Worm (Caenorhabditis elegans) whole organism, L1 larva: ENCODE measurements around the gene C35D10.3.

ENCODE experiments used
- C34B4.2 ChIP-seq: sonication (generic microtip); optimal IDR thresholded peaks from 2 replicates; lab custom pipeline; 2017; ENCODE audit warnings: mild to moderate bottlenecking, missing genetic modification characterization, missing compliant biosample characterization
- F16B12.6 ChIP-seq: fragments of 150-350 bp; optimal IDR thresholded peaks from 2 replicates; lab custom pipeline; 2014; ENCODE audit warnings: missing biosample characterization, missing genetic modification characterization
- aha-1 ChIP-seq: fragments of 150-350 bp; optimal IDR thresholded peaks from 2 replicates; lab custom pipeline; 2014; ENCODE audit warnings: missing biosample characterization, missing genetic modification characterization
- aly-2 ChIP-seq: fragments of 150-350 bp; optimal IDR thresholded peaks from 2 replicates; lab custom pipeline; 2014; ENCODE audit warnings: missing biosample characterization, missing genetic modification characterization
- ama-1 ChIP-seq: fragments of 150-350 bp; optimal IDR thresholded peaks from 2 replicates; lab custom pipeline; 2014
- blmp-1 ChIP-seq: fragments of 150-350 bp; optimal IDR thresholded peaks from 2 replicates; lab custom pipeline; 2014; ENCODE audit warnings: missing biosample characterization, missing genetic modification characterization
- ceh-63 ChIP-seq: fragments of 200-800 bp; sonication (Bioruptor generic); optimal IDR thresholded peaks from 2 replicates; lab custom pipeline; 2018; ENCODE audit warnings: mild to moderate bottlenecking, missing genetic modification characterization, missing compliant biosample characterization
- ceh-8 ChIP-seq: fragments of 200-800 bp; sonication (Bioruptor generic); optimal IDR thresholded peaks from 2 replicates; lab custom pipeline; 2018; ENCODE audit warnings: mild to moderate bottlenecking, missing genetic modification characterization, moderate library complexity, missing compliant biosample characterization
- dpl-1 ChIP-seq, 3 experiments: fragments of 150-350 bp in 2 of 3; sonication (generic microtip) in 1 of 3; optimal IDR thresholded peaks; 2 replicates each; lab custom pipeline; 2014 to 2017; ENCODE audit warnings: missing biosample characterization in 3 of 3, missing genetic modification characterization in 3 of 3, missing genetic modification reagents in 3 of 3
- efl-1 ChIP-seq, 4 experiments: fragments of 150-350 bp; optimal IDR thresholded peaks in 3 of 4; peaks in 1 of 4; 1 replicate in 1 of 4; 2 replicates in 3 of 4; lab custom pipeline; 2014; ENCODE audit warnings: missing biosample characterization in 2 of 4, missing genetic modification characterization in 2 of 4, missing genetic modification reagents in 2 of 4
- elt-2 ChIP-seq: sonication (generic microtip); optimal IDR thresholded peaks from 2 replicates; lab custom pipeline; 2016; ENCODE audit warnings: missing genetic modification characterization, mild to moderate bottlenecking, inconsistent platforms, missing compliant biosample characterization, missing genetic modification reagents
- elt-3 ChIP-seq, 6 experiments: fragments of 150-350 bp in 1 of 6; sonication (generic microtip); optimal IDR thresholded peaks; 2 replicates each; lab custom pipeline; 2017 to 2018; ENCODE audit warnings: missing biosample characterization in 6 of 6, missing genetic modification characterization in 6 of 6, inconsistent platforms in 1 of 6
- ets-5 ChIP-seq: fragments of 200-800 bp; sonication (Bioruptor generic); IDR thresholded peaks from 2 replicates; pipeline ENCODE4 v1.3.6; 2022; ENCODE audit warnings: missing genetic modification characterization, missing compliant biosample characterization
- fkh-4 ChIP-seq: sonication (generic microtip); optimal IDR thresholded peaks from 2 replicates; lab custom pipeline; 2016; ENCODE audit warnings: missing compliant biosample characterization, missing genetic modification characterization, borderline replicate concordance
- fkh-8 ChIP-seq: sonication (generic microtip); optimal IDR thresholded peaks from 2 replicates; lab custom pipeline; 2016; ENCODE audit warnings: mild to moderate bottlenecking, missing genetic modification characterization, missing compliant biosample characterization
- fos-1 ChIP-seq: fragments of 150-350 bp; optimal IDR thresholded peaks from 2 replicates; lab custom pipeline; 2014; ENCODE audit warnings: missing biosample characterization, missing genetic modification characterization
- grh-1 ChIP-seq: fragments of 200-800 bp; sonication (Bioruptor generic); IDR thresholded peaks from 2 replicates; pipeline ENCODE4 v1.3.6; 2022; ENCODE audit warnings: missing genetic modification reagents, missing genetic modification characterization, missing compliant biosample characterization
- hlh-17 ChIP-seq: fragments of 200-800 bp; sonication (Bioruptor generic); optimal IDR thresholded peaks from 2 replicates; lab custom pipeline; 2018; ENCODE audit warnings: missing genetic modification characterization, mild to moderate bottlenecking, missing compliant biosample characterization, moderate library complexity, borderline replicate concordance
- hlh-4 ChIP-seq: sonication (generic microtip); optimal IDR thresholded peaks from 2 replicates; lab custom pipeline; 2016; ENCODE audit warnings: mild to moderate bottlenecking, missing genetic modification characterization, missing compliant biosample characterization
- hpl-2 ChIP-seq: fragments of 150-350 bp; optimal IDR thresholded peaks from 2 replicates; lab custom pipeline; 2014; ENCODE audit warnings: missing biosample characterization, missing genetic modification reagents, missing genetic modification characterization
- jun-1 ChIP-seq: fragments of 150-350 bp; optimal IDR thresholded peaks from 2 replicates; lab custom pipeline; 2014; ENCODE audit warnings: missing biosample characterization, missing genetic modification reagents, missing genetic modification characterization
- lin-13 ChIP-seq: fragments of 150-350 bp; optimal IDR thresholded peaks from 2 replicates; lab custom pipeline; 2014; ENCODE audit warnings: missing biosample characterization, missing genetic modification reagents, missing genetic modification characterization
- lin-15B ChIP-seq: fragments of 150-350 bp; sonication (generic microtip); optimal IDR thresholded peaks from 3 replicates; lab custom pipeline; 2014; ENCODE audit warnings: missing biosample characterization, missing genetic modification characterization
- lin-35 ChIP-seq, 2 experiments: fragments of 150-350 bp; optimal IDR thresholded peaks; 2 replicates each; lab custom pipeline; 2014; ENCODE audit warnings: missing biosample characterization in 2 of 2, missing genetic modification characterization in 2 of 2, missing genetic modification reagents in 2 of 2
- lin-39 ChIP-seq: fragments of 150-350 bp; optimal IDR thresholded peaks from 2 replicates; lab custom pipeline; 2014; ENCODE audit warnings: missing biosample characterization, missing genetic modification reagents, missing genetic modification characterization
- lsy-2 ChIP-seq, 2 experiments: fragments of 150-350 bp; optimal IDR thresholded peaks; 2 replicates each; lab custom pipeline; 2014; ENCODE audit warnings: missing biosample characterization in 2 of 2, missing genetic modification characterization in 2 of 2
- mef-2 ChIP-seq: fragments of 150-350 bp; optimal IDR thresholded peaks from 2 replicates; lab custom pipeline; 2014; ENCODE audit warnings: missing biosample characterization, missing genetic modification characterization
- mep-1 ChIP-seq: fragments of 150-350 bp; optimal IDR thresholded peaks from 2 replicates; lab custom pipeline; 2014; ENCODE audit warnings: missing biosample characterization, missing genetic modification characterization
- nhr-11 ChIP-seq: fragments of 150-350 bp; optimal IDR thresholded peaks from 2 replicates; lab custom pipeline; 2014; ENCODE audit warnings: missing biosample characterization, missing genetic modification characterization
- nhr-12 ChIP-seq: sonication (generic microtip); optimal IDR thresholded peaks from 2 replicates; lab custom pipeline; 2017; ENCODE audit warnings: missing biosample characterization, missing genetic modification characterization
- nhr-20 ChIP-seq: sonication (generic microtip); optimal IDR thresholded peaks from 2 replicates; lab custom pipeline; 2016; ENCODE audit warnings: mild to moderate bottlenecking, missing genetic modification characterization, missing compliant biosample characterization
- nhr-237 ChIP-seq: fragments of 150-350 bp; optimal IDR thresholded peaks from 2 replicates; lab custom pipeline; 2014; ENCODE audit warnings: missing biosample characterization, missing genetic modification characterization
- nhr-76 ChIP-seq: sonication (generic microtip); optimal IDR thresholded peaks from 2 replicates; lab custom pipeline; 2017; ENCODE audit warnings: missing biosample characterization, missing genetic modification characterization
- nhr-77 ChIP-seq: fragments of 150-350 bp; optimal IDR thresholded peaks from 2 replicates; lab custom pipeline; 2014; ENCODE audit warnings: missing biosample characterization, missing genetic modification characterization
- pax-3 ChIP-seq: fragments of 200-800 bp; sonication (Bioruptor generic); optimal IDR thresholded peaks from 2 replicates; lab custom pipeline; 2018; ENCODE audit warnings: mild to moderate bottlenecking, missing genetic modification characterization, moderate library complexity, missing compliant biosample characterization
- rnt-1 ChIP-seq: sonication (generic microtip); optimal IDR thresholded peaks from 2 replicates; lab custom pipeline; 2016; ENCODE audit warnings: mild to moderate bottlenecking, missing genetic modification characterization, moderate library complexity, missing compliant biosample characterization
- skn-1 ChIP-seq: fragments of 150-350 bp; optimal IDR thresholded peaks from 2 replicates; lab custom pipeline; 2014; ENCODE audit warnings: missing biosample characterization, missing genetic modification characterization
- snpc-4 ChIP-seq: fragments of 150-350 bp; optimal IDR thresholded peaks from 2 replicates; lab custom pipeline; 2014; ENCODE audit warnings: missing biosample characterization, missing genetic modification characterization
- sup-37 ChIP-seq: fragments of 200-800 bp; sonication (Bioruptor generic); optimal IDR thresholded peaks from 2 replicates; lab custom pipeline; 2018; ENCODE audit warnings: mild to moderate bottlenecking, missing genetic modification characterization, missing compliant biosample characterization
- swsn-7 ChIP-seq: sonication (generic microtip); optimal IDR thresholded peaks from 2 replicates; lab custom pipeline; 2016; ENCODE audit warnings: missing genetic modification characterization, missing compliant biosample characterization
- tlp-1 ChIP-seq: fragments of 150-350 bp; optimal IDR thresholded peaks from 2 replicates; lab custom pipeline; 2014; ENCODE audit warnings: missing biosample characterization, missing genetic modification characterization
- unc-62 ChIP-seq: fragments of 150-350 bp; optimal IDR thresholded peaks from 2 replicates; lab custom pipeline; 2014; ENCODE audit warnings: missing biosample characterization, missing genetic modification reagents, missing genetic modification characterization
- unc-98 ChIP-seq: fragments of 200-800 bp; sonication (Bioruptor generic); IDR thresholded peaks from 2 replicates; pipeline ENCODE4 v1.3.6; 2022; ENCODE audit warnings: missing genetic modification characterization, missing compliant biosample characterization
- xbp-1 ChIP-seq: sonication (generic microtip); optimal IDR thresholded peaks from 2 replicates; lab custom pipeline; 2016; ENCODE audit warnings: missing genetic modification characterization, missing compliant biosample characterization
- zip-4 ChIP-seq: fragments of 200-800 bp; sonication (Bioruptor generic); optimal IDR thresholded peaks from 2 replicates; lab custom pipeline; 2018; ENCODE audit warnings: mild to moderate bottlenecking, missing genetic modification characterization, moderate library complexity, missing compliant biosample characterization
- ztf-4 ChIP-seq: fragments of 150-350 bp; optimal IDR thresholded peaks from 2 replicates; lab custom pipeline; 2014; ENCODE audit warnings: missing biosample characterization, missing genetic modification characterization

C35D10.3 gene

ce11 chrIII:4913736-4914135, 45.0 kb downstream of the C35D10.3 start:
- TF ChIP-seq nhr-12: no peak
- TF ChIP-seq nhr-77: no peak
- no peak for TF ChIP-seq hpl-2 (GFP tag; lab: Kevin White, UChicago)
- no peak for TF ChIP-seq fkh-8
- no peak for TF ChIP-seq jun-1 (tag; lab: Kevin White, UChicago)
- TF ChIP-seq grh-1 (GFP tag; lab: Robert Waterston, UW): no peak
- TF ChIP-seq tlp-1 (tag; lab: Kevin White, UChicago): no peak
- TF ChIP-seq elt-3 (tag; optimal IDR thresholded peaks at IDR 0.05; lab: Kevin White, UChicago): no peak
- no peak for TF ChIP-seq ets-5 (GFP tag; lab: Robert Waterston, UW)
- TF ChIP-seq, all 84 proteins: peak for 0

ce11 chrIII:4917077-4917476, 48.4 kb downstream of the C35D10.3 start, which contains the start of gene rars-1:
Gene rars-1 (minus strand): TSS chrIII:4917177.
- no peak for TF ChIP-seq efl-1 (optimal IDR thresholded peaks at IDR 0.05; lab: Kevin White, UChicago)
- TF ChIP-seq efl-1 (GFP tag; optimal IDR thresholded peaks at IDR 0.05 in 1 of 2; lab: Kevin White, UChicago): peak in 1 of 2 experiments; percentile 52
- no peak for TF ChIP-seq lin-13 (GFP tag; lab: Kevin White, UChicago)
- no peak for TF ChIP-seq pax-3 (tag; lab: Kevin White, UChicago)
- TF ChIP-seq lin-15B (tag; lab: Kevin White, UChicago): no peak
- TF ChIP-seq ama-1 (lab: Kevin White, UChicago): no peak
- TF ChIP-seq nhr-76 (tag; lab: Kevin White, UChicago): no peak
- no peak for TF ChIP-seq blmp-1 (tag; lab: Kevin White, UChicago)

ce11 chrIII:4917960-4918712, 49.4 kb downstream of the C35D10.3 start, which contains the start of gene rpb-8:
Gene rpb-8 (minus strand): TSS chrIII:4918008.
- TF ChIP-seq skn-1 (tag; lab: Kevin White, UChicago): peak; percentile 53
- no peak for TF ChIP-seq tlp-1 (tag; lab: Kevin White, UChicago)
- peak; percentile 29 for TF ChIP-seq swsn-7 (tag; lab: Kevin White, UChicago)
- peak; percentile 7 for TF ChIP-seq ztf-4 (tag; lab: Kevin White, UChicago)
- peak; percentile 29 for TF ChIP-seq xbp-1 (tag; lab: Kevin White, UChicago)
- no peak for TF ChIP-seq fos-1 (tag; lab: Kevin White, UChicago)
- peak; percentile 56 to 80 for TF ChIP-seq lsy-2 (tag; optimal IDR thresholded peaks at IDR 0.05; lab: Kevin White, UChicago)
- no peak for TF ChIP-seq unc-62 (GFP tag; lab: Kevin White, UChicago)
- no peak for TF ChIP-seq jun-1 (tag; lab: Kevin White, UChicago)
- TF ChIP-seq sup-37 (GFP tag; lab: Kevin White, UChicago): no peak
- no peak for TF ChIP-seq ceh-63 (GFP tag; lab: Kevin White, UChicago)
- no peak for TF ChIP-seq nhr-76 (tag; lab: Kevin White, UChicago)
- no peak for TF ChIP-seq hlh-4
- no peak for TF ChIP-seq C34B4.2 (tag; lab: Kevin White, UChicago)
- TF ChIP-seq hpl-2 (GFP tag; lab: Kevin White, UChicago): peak; percentile 19
- TF ChIP-seq hlh-17 (GFP tag; lab: Kevin White, UChicago): no peak
- TF ChIP-seq blmp-1 (tag; lab: Kevin White, UChicago): peak; percentile 77
- TF ChIP-seq zip-4 (GFP tag; lab: Kevin White, UChicago): peak; percentile 22
- TF ChIP-seq rnt-1 (tag; lab: Kevin White, UChicago): peak; percentile 74
- no peak for TF ChIP-seq ama-1 (lab: Kevin White, UChicago)
- no peak for TF ChIP-seq mef-2 (tag; lab: Kevin White, UChicago)
- peak; percentile 90 to 95 (median 90) for TF ChIP-seq dpl-1 (GFP tag; optimal IDR thresholded peaks at IDR 0.05; lab: Kevin White, UChicago)
- peak; percentile 32 for TF ChIP-seq fkh-8
- TF ChIP-seq aha-1 (tag; lab: Kevin White, UChicago): no peak
- no peak for TF ChIP-seq nhr-11
- TF ChIP-seq elt-3 (tag; optimal IDR thresholded peaks at IDR 0.05; lab: Kevin White, UChicago): peak in 1 of 6 experiments; percentile 23
- no peak for TF ChIP-seq unc-98 (GFP tag; lab: Robert Waterston, UW)
- no peak for TF ChIP-seq lin-39 (tag; lab: Kevin White, UChicago)
- TF ChIP-seq aly-2: no peak
- no peak for TF ChIP-seq F16B12.6 (tag; lab: Kevin White, UChicago)
- peak; percentile 94 to 96 for TF ChIP-seq lin-35 (GFP tag; optimal IDR thresholded peaks at IDR 0.05; lab: Kevin White, UChicago)
- TF ChIP-seq nhr-237: no peak
- TF ChIP-seq pax-3 (tag; lab: Kevin White, UChicago): no peak
- TF ChIP-seq snpc-4 (tag; lab: Kevin White, UChicago): no peak
- no peak for TF ChIP-seq elt-2
- TF ChIP-seq mep-1 (tag; lab: Kevin White, UChicago): no peak
- no peak for TF ChIP-seq fkh-4 (tag; lab: Kevin White, UChicago)
- TF ChIP-seq ceh-8 (GFP tag; lab: Kevin White, UChicago): no peak
- peak; percentile 45 for TF ChIP-seq nhr-20 (tag; lab: Kevin White, UChicago)
